Worm (Caenorhabditis elegans) whole organism, L3 larva: ENCODE measurements around the gene F53G2.13.

Experiments
- elt-1 ChIP-seq: fragments of 150-350 bp; optimal IDR thresholded peaks from 2 replicates; lab custom pipeline; 2014; ENCODE audit warnings: missing biosample characterization, missing genetic modification characterization
- nhr-76 ChIP-seq: fragments of 150-350 bp; sonication (generic microtip); optimal IDR thresholded peaks from 5 replicates; lab custom pipeline; 2014; ENCODE audit warnings: missing biosample characterization, missing genetic modification characterization

DNA sequence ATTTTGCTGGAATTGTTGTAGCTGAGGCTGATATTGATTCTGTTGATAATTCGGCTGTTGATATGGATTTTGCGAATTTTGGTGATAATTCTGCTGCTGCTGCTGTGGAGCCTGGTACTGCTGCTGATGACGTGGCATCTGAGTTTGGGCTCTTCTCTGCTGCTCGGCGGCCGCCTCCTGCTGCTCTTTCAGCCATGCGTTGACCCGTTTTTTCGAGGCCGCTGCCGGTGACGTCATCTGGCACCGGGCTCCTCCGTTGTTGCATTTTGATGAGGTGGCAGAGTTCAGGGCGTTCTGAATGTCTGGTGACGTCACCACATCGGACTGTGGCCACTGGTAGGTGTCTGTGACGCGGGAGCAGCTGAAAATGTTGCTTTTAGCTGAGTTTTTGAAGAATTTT, 26.6 kb upstream of the F53G2.13 start:
- no peak for TF ChIP-seq nhr-76 (tag; lab: Kevin White, UChicago)
- TF ChIP-seq elt-1 (tag; lab: Kevin White, UChicago) = no peak
